Worm (Caenorhabditis elegans): ENCODE results near the gene gsp-1.
A peak's percentile ranks its signal among the peaks of the same experiment; 100 is the strongest.

The gsp-1 gene

DNA sequence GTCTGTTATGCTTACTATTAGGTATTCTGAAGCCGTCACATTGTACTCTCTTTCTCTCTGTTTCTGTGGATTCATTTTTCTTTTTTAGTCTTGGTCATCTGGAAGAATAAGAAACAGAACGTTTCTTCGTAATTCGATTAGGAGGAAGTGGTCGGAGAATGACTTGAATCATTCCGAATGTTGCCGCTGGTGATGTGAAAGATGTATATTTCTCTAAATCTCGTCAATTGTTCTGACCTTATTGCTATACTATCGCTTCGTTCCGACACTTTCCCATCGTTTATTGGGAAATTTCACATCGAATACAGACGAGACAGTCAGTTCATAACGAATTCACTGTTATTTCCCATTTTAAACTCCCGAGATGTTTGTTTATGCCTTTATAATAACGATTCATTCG is 3.1 kb upstream of the gsp-1 start:
- TF ChIP-seq nhr-28 (tag; optimal IDR thresholded peaks at IDR 0.05) = no peak
- TF ChIP-seq lin-14 (GFP tag; optimal IDR thresholded peaks at IDR 0.05) = peak; percentile 44
- peak; percentile 73 for TF ChIP-seq blmp-1 (tag; optimal IDR thresholded peaks at IDR 0.05)

DNA sequence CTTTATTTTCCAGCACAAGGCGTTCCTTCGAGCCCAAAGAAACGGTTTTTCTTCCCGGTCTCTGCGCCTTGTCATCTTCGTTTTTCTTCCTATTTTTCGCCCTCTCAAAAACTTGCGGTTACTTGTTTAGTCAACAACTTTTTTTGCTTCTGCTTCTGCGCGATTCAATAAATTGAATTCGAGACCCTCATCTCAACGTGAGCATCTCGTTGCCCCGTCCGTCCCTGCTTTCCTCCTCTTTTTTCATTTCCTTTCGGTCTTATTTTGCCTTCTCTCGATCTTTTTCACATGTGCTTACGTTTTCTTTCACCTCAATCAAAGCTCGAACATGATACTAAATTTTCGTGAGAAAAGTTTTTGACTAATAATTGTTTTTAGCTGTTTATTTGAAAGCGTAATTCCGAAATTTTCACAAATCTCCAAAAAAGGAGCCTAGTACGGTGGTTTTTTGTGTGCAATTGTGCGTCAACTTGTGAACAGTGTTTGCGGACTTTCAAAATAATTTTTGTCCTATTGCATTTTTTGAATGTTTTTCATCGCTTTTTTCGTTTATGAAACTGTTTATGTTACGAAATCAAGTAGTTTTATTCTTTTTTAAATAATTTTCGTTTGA is 2.1 kb upstream of the gsp-1 start:
- TF ChIP-seq dpl-1 (GFP tag; optimal IDR thresholded peaks at IDR 0.05) (peak in 1 of 3 experiments; percentile 28), nhr-71 (tag; optimal IDR thresholded peaks at IDR 0.05) (no peak), lin-14 (GFP tag; optimal IDR thresholded peaks at IDR 0.05) (peak; percentile 51), mep-1 (tag; optimal IDR thresholded peaks at IDR 0.05) (peak; percentile 55), nhr-237 (tag; optimal IDR thresholded peaks at IDR 0.05) (no peak), ceh-8 (GFP tag; optimal IDR thresholded peaks at IDR 0.05) (no peak), ets-5 (GFP tag; IDR thresholded peaks at IDR 0.05) (no peak), blmp-1 (tag; optimal IDR thresholded peaks at IDR 0.05) (peak; percentile 2), lin-35 (GFP tag; optimal IDR thresholded peaks at IDR 0.05) (peak in 1 of 2 experiments; percentile 30), egl-13 (tag; optimal IDR thresholded peaks at IDR 0.05) (no peak), unc-86 (tag; optimal IDR thresholded peaks at IDR 0.05) (no peak), fkh-8 (tag; optimal IDR thresholded peaks at IDR 0.05) (no peak), efl-1 (optimal IDR thresholded peaks at IDR 0.05) (peak in 1 of 2 experiments; percentile 15), efl-1 (GFP tag; optimal IDR thresholded peaks at IDR 0.05 in 1 of 2) (peak; percentile 10 to 92), nhr-47 (tag; optimal IDR thresholded peaks at IDR 0.05) (peak; percentile 2), snu-23 (GFP tag; optimal IDR thresholded peaks at IDR 0.05) (peak; percentile 12), fkh-10 (GFP tag; optimal IDR thresholded peaks at IDR 0.05) (peak; percentile 66), lsy-2 (tag; optimal IDR thresholded peaks at IDR 0.05) (peak; percentile 52 to 88), F16B12.6 (tag; optimal IDR thresholded peaks at IDR 0.05) (peak; percentile 77)

DNA sequence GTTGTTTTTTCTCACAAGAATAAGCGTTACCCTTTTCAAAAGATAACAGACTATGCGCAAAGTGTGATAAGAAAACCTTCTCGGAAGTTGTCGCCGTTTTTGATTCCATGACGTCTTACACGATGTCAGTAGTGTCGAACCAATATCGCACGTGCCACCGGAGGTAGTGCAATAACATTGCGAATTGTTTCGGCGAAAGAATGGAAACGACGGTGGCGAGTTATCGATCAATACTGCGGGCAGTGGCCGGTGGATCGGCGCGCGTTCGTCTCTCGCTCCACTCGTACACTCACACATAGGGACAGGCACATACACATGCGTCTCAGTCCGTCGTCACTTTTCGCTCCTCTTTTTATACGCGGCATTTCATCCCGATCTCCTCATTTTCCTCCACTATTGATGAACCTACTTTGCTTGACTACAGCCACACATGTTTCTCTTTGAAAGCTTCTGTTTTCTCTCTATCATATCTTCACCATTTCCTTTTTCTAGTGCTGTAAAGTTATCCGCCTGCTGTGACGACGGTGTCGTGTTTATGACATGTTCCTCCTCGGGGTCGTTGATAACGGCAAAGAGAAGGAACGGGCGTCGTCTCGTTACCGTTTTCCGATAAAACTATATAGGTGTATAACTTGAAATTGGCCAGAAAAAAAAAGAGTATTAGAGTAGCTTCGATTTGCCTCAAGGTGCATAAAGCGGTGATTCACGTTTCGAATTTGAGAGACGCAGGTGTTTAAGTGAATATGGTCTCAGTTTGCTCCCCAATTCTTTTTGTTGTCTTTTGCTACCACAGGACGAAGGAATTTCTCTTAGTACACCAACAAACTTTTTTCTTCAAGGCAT is 884 bp upstream of the gsp-1 start:
- TF ChIP-seq Y116A8C.19 (tag; optimal IDR thresholded peaks at IDR 0.05; ENCODE audit: borderline replicate concordance) (no peak), unc-98 (GFP tag; IDR thresholded peaks at IDR 0.05) (no peak), mdl-1 (tag; optimal IDR thresholded peaks at IDR 0.05) (peak in 1 of 2 experiments; percentile 94), lin-39 (tag; optimal IDR thresholded peaks at IDR 0.05) (no peak), pqm-1 (tag; optimal IDR thresholded peaks at IDR 0.05) (no peak), nhr-90 (tag; optimal IDR thresholded peaks at IDR 0.05; ENCODE audit: poor library complexity) (peak; percentile 13), lin-35 (GFP tag; optimal IDR thresholded peaks at IDR 0.05) (peak in 1 of 2 experiments; percentile 57), dsc-1 (tag; optimal IDR thresholded peaks at IDR 0.05) (peak; percentile 75), zip-4 (GFP tag; optimal IDR thresholded peaks at IDR 0.05) (no peak), efl-1 (optimal IDR thresholded peaks at IDR 0.05) (peak in 1 of 2 experiments; percentile 3), efl-1 (GFP tag; optimal IDR thresholded peaks at IDR 0.05 in 1 of 2) (peak in 1 of 2 experiments; percentile 80), blmp-1 (tag; optimal IDR thresholded peaks at IDR 0.05) (peak; percentile 49), nhr-237 (tag; optimal IDR thresholded peaks at IDR 0.05) (no peak), lin-14 (GFP tag; optimal IDR thresholded peaks at IDR 0.05) (peak; percentile 79), mef-2 (tag; optimal IDR thresholded peaks at IDR 0.05) (no peak), nhr-19 (GFP tag; conservative IDR thresholded peaks at IDR 0.05) (peak; percentile 13; the same call in 1 of the 2 replicates), nhr-71 (tag; optimal IDR thresholded peaks at IDR 0.05) (peak; percentile 54), snu-23 (GFP tag; optimal IDR thresholded peaks at IDR 0.05) (peak; percentile 53), ets-5 (GFP tag; IDR thresholded peaks at IDR 0.05) (no peak), hpl-2 (GFP tag; optimal IDR thresholded peaks at IDR 0.05) (no peak), elt-3 (tag; optimal IDR thresholded peaks at IDR 0.05) (peak in 5 of 6 experiments; percentile 23 to 80 (median 62)), swsn-7 (tag; optimal IDR thresholded peaks at IDR 0.05) (peak; percentile 28), dpl-1 (GFP tag; optimal IDR thresholded peaks at IDR 0.05) (peak in 1 of 3 experiments; percentile 10), jun-1 (tag; optimal IDR thresholded peaks at IDR 0.05) (no peak), elt-2 (tag; optimal IDR thresholded peaks at IDR 0.05) (peak; percentile 74), rnt-1 (tag; optimal IDR thresholded peaks at IDR 0.05) (peak; percentile 11), ama-1 (optimal IDR thresholded peaks at IDR 0.05) (no peak), ceh-82 (tag; optimal IDR thresholded peaks at IDR 0.05) (peak in 1 of 3 experiments; percentile 4), nhr-20 (tag; optimal IDR thresholded peaks at IDR 0.05) (peak; percentile 40), isw-1 (GFP tag; IDR thresholded peaks at IDR 0.05) (no peak)

Data from whole organism, L1 larva.